Worm (Caenorhabditis elegans): Measurements from ENCODE around the gene gpa-2.

The gpa-2 gene

ce11 chrV:8389307-8389706 lies 18.5 kb downstream of the gpa-2 start:
- TF ChIP-seq nhr-179 (tag; optimal IDR thresholded peaks at IDR 0.05), result no peak
- no peak for TF ChIP-seq athp-1 (tag; optimal IDR thresholded peaks at IDR 0.05)
- TF ChIP-seq repo-1 (tag; optimal IDR thresholded peaks at IDR 0.05), result no peak
- no peak for TF ChIP-seq aptf-3 (GFP tag; IDR thresholded peaks at IDR 0.05)
- TF ChIP-seq B0336.3 (GFP tag; IDR thresholded peaks at IDR 0.05), result no peak
- TF ChIP-seq F10E7.11 (tag; optimal IDR thresholded peaks at IDR 0.05), result no peak
- TF ChIP-seq rec-8 (tag; optimal IDR thresholded peaks at IDR 0.05), result no peak
- no peak for TF ChIP-seq rcor-1 (GFP tag; IDR thresholded peaks at IDR 0.05)
- TF ChIP-seq ztf-3 (GFP tag; optimal IDR thresholded peaks at IDR 0.05), result no peak
- TF ChIP-seq ZK185.1 (tag; optimal IDR thresholded peaks at IDR 0.05; ENCODE audit: poor library complexity, severe bottlenecking), result no peak
- TF ChIP-seq him-1 (tag; optimal IDR thresholded peaks at IDR 0.05), result no peak
- TF ChIP-seq lir-1 (GFP tag; conservative IDR thresholded peaks at IDR 0.05), result no peak
- TF ChIP-seq zim-3 (tag; optimal IDR thresholded peaks at IDR 0.05), result no peak
- TF ChIP-seq nfyb-1 (GFP tag; IDR thresholded peaks at IDR 0.05), result no peak
- no peak for TF ChIP-seq chd-7 (tag; optimal IDR thresholded peaks at IDR 0.05)
- no peak for TF ChIP-seq ceh-27 (GFP tag; optimal IDR thresholded peaks at IDR 0.05)
- TF ChIP-seq ztf-25 (GFP tag; IDR thresholded peaks at IDR 0.05), result no peak
- no peak for TF ChIP-seq Y53G8AR.9 (GFP tag; conservative IDR thresholded peaks at IDR 0.05)
- TF ChIP-seq sea-2 (GFP tag; IDR thresholded peaks at IDR 0.05), result no peak

DNA sequence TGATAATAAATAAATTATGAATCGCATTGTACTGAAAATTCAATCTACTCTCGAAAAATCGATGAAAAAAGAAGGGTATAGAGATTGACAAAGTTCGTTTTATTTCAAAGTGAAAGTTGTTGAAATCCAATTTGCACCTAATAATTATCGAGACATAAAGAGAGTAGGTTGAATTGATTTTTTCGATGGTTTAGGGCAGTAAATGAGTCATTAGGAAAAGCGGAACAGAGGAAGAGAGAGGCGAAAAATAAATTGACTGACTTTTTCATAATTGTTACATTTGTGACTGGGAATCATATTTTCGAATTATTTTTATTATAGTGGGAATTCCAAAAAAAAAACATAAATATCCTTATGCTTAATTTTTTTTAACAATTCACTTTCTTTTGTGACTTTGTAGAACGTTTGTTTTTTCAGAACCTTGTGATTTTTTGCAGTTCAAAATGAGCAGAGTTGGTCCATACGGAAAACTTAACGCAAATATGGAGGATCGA lies 23.6 kb downstream of the gpa-2 start, which contains the start of the genes pho-6 and F52E1.3:
Gene pho-6, minus strand, starts transcription at position 101 of the 494 bp plus-strand sequence.
Gene F52E1.3, plus strand, starts transcription at position 444 of the 494 bp plus-strand sequence.
- TF ChIP-seq chd-7 (tag; optimal IDR thresholded peaks at IDR 0.05) (no peak), F57C9.4 (tag; optimal IDR thresholded peaks at IDR 0.05) (no peak), ceh-91 (GFP tag; IDR thresholded peaks at IDR 0.05) (no peak), efl-1 (GFP tag; optimal IDR thresholded peaks at IDR 0.05) (no peak), ceh-40 (GFP tag; IDR thresholded peaks at IDR 0.05) (no peak), fkh-3 (tag; optimal IDR thresholded peaks at IDR 0.05) (no peak), F23B12.7 (tag; optimal IDR thresholded peaks at IDR 0.05; ENCODE audit: insufficient read depth) (no peak), lin-54 (GFP tag; optimal IDR thresholded peaks at IDR 0.05) (no peak), B0035.1 (tag; optimal IDR thresholded peaks at IDR 0.05) (no peak), F10E7.11 (tag; optimal IDR thresholded peaks at IDR 0.05) (no peak), hsf-1 (GFP tag; IDR thresholded peaks at IDR 0.05) (no peak), aptf-2 (GFP tag; conservative IDR thresholded peaks at IDR 0.05) (no peak), somi-1 (GFP tag; optimal IDR thresholded peaks at IDR 0.05) (no peak), dpl-1 (GFP tag; optimal IDR thresholded peaks at IDR 0.05) (no peak), lin-35 (GFP tag; optimal IDR thresholded peaks at IDR 0.05) (no peak), ztf-25 (GFP tag; IDR thresholded peaks at IDR 0.05) (no peak)

DNA sequence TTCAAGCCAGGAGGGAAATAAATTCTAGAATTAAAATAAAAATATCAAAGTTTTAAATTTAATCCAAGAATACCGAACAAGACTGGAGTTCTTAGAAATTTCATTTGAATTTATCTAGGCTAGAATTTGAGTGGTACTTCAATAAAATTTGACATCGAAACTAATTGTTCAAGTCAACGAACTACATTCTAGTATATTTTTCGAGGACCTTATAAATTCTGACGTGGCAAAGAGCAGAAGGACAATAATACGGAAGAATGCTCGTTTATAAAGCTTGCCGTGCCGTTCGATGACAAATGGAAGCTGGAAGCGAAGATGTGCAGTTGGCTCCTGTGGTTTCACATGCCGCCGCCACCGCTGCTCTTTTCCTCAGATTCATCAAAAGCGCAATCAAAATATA lies 30.0 kb downstream of the gpa-2 start:
- TF ChIP-seq let-526 (GFP tag; IDR thresholded peaks at IDR 0.05) (no peak), ceh-91 (GFP tag; IDR thresholded peaks at IDR 0.05) (no peak), attf-5 (GFP tag; optimal IDR thresholded peaks at IDR 0.05) (no peak), pha-4 (tag; optimal IDR thresholded peaks at IDR 0.05) (no peak), somi-1 (GFP tag; optimal IDR thresholded peaks at IDR 0.05) (no peak), T07F8.4 (tag; optimal IDR thresholded peaks at IDR 0.05) (no peak), F10E7.11 (tag; optimal IDR thresholded peaks at IDR 0.05) (no peak), C06A6.2 (GFP tag; conservative IDR thresholded peaks at IDR 0.05) (no peak)

Data from whole organism, young adult.